Worm (Caenorhabditis elegans) whole organism, L4/young adult: ENCODE data around the gene srp-6.

Source experiments
- W03F9.2 ChIP-seq: fragments of 150-350 bp; optimal IDR thresholded peaks from 2 replicates; lab custom pipeline; 2014; ENCODE audit warnings: missing biosample characterization, missing genetic modification characterization
- dao-5 ChIP-seq: sonication (generic microtip); optimal IDR thresholded peaks from 2 replicates; lab custom pipeline; 2016; ENCODE audit warnings: missing genotype, missing genetic modification characterization, moderate library complexity, missing compliant biosample characterization
- him-1 ChIP-seq: sonication (generic microtip); optimal IDR thresholded peaks from 2 replicates; lab custom pipeline; 2016; ENCODE audit warnings: missing genotype, missing genetic modification reagents, missing genetic modification characterization, missing compliant biosample characterization

DNA sequence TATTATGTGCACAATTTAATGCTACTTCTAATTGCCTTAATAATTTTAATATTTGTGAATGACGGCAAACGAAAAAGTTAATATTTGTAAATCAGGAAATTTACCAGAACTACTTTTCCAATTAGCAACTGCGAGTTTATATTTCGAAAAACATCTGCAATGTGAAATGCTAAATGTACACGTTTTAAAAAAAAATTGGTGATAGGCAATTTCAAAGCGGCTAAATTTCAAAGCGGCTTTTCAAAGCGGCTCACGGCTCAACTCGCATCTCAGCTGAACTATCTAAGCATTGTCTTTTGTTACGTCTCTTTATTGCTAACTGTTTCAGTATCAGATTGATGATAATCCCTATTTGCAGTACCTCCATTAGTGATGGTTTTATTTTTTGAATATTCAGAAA, 46.1 kb downstream of the srp-6 start, which contains the start of gene srh-187:
- TF ChIP-seq him-1 (no peak), dao-5 (no peak), W03F9.2 (no peak)
